Fruit fly (Drosophila melanogaster): ENCODE data around the gene CG5958.
A peak's percentile ranks its signal among the peaks of the same experiment; 100 is the strongest.

Gene CG5958

dm6 chr2L:7409602-7410001 is 23.7 kb downstream of the CG5958 start, which contains the start of gene CG5181:
CG5181 (minus strand) TSS chr2L:7409809.
- TF ChIP-seq CG12768 (GFP tag; optimal IDR thresholded peaks at IDR 0.05) (no peak), bab1 (GFP tag; optimal IDR thresholded peaks at IDR 0.05) (no peak), cnc (optimal IDR thresholded peaks at IDR 0.05) (no peak), Hr96 (GFP tag; optimal IDR thresholded peaks at IDR 0.05) (no peak), CG1620 (GFP tag; optimal IDR thresholded peaks at IDR 0.05) (no peak), Mnt (GFP tag; optimal IDR thresholded peaks at IDR 0.05) (no peak), CG5204 (GFP tag; optimal IDR thresholded peaks at IDR 0.05) (no peak), CG11617 (GFP tag; optimal IDR thresholded peaks at IDR 0.05) (no peak), CG14711 (tag; optimal IDR thresholded peaks at IDR 0.05) (no peak), pad (GFP tag; optimal IDR thresholded peaks at IDR 0.05) (no peak), Crg-1 (GFP tag; optimal IDR thresholded peaks at IDR 0.05) (no peak), cic (GFP tag; optimal IDR thresholded peaks at IDR 0.05) (no peak), Clk (GFP tag; optimal IDR thresholded peaks at IDR 0.05) (no peak), tj (GFP tag; optimal IDR thresholded peaks at IDR 0.05) (no peak)

- TF ChIP-seq cnc (optimal IDR thresholded peaks at IDR 0.05) (no peak), CG7101 (tag; optimal IDR thresholded peaks at IDR 0.05) (no peak), Mnt (GFP tag; optimal IDR thresholded peaks at IDR 0.05) (no peak), Crg-1 (GFP tag; optimal IDR thresholded peaks at IDR 0.05) (no peak)
These were observed 24.3 kb downstream of the CG5958 start for dm6 chr2L:7409007-7409406.

dm6 chr2L:7407638-7408037 is 25.7 kb downstream of the CG5958 start:
- TF ChIP-seq Crg-1 (GFP tag; optimal IDR thresholded peaks at IDR 0.05): no peak
- TF ChIP-seq CG1620 (GFP tag; optimal IDR thresholded peaks at IDR 0.05): no peak
- TF ChIP-seq Hr96 (GFP tag; optimal IDR thresholded peaks at IDR 0.05): no peak
- TF ChIP-seq CG7045 (GFP tag; optimal IDR thresholded peaks at IDR 0.05): no peak
- TF ChIP-seq CG11617 (GFP tag; optimal IDR thresholded peaks at IDR 0.05): no peak
- TF ChIP-seq Mnt (GFP tag; optimal IDR thresholded peaks at IDR 0.05): no peak
- TF ChIP-seq CG5204 (GFP tag; optimal IDR thresholded peaks at IDR 0.05): no peak
- TF ChIP-seq CG7101 (tag; optimal IDR thresholded peaks at IDR 0.05): no peak
- TF ChIP-seq ovo (GFP tag; optimal IDR thresholded peaks at IDR 0.05): no peak
- no peak for TF ChIP-seq toe (GFP tag; optimal IDR thresholded peaks at IDR 0.05)

- TF ChIP-seq CG14711 (tag; optimal IDR thresholded peaks at IDR 0.05): peak; percentile 64
- TF ChIP-seq tj (GFP tag; optimal IDR thresholded peaks at IDR 0.05): no peak
These were observed 28.4 kb downstream of the CG5958 start, which contains the start of gene CG5177 for dm6 chr2L:7404923-7405322. CG5177 (plus strand) TSS chr2L:7405227.

- TF ChIP-seq CG11617 (GFP tag; optimal IDR thresholded peaks at IDR 0.05): no peak
- TF ChIP-seq toe (GFP tag; optimal IDR thresholded peaks at IDR 0.05): no peak
- TF ChIP-seq ovo (GFP tag; optimal IDR thresholded peaks at IDR 0.05): no peak
- TF ChIP-seq Hr96 (GFP tag; optimal IDR thresholded peaks at IDR 0.05): no peak
- no peak for TF ChIP-seq pad (GFP tag; optimal IDR thresholded peaks at IDR 0.05)
- TF ChIP-seq CG14711 (tag; optimal IDR thresholded peaks at IDR 0.05): no peak
- TF ChIP-seq CG12768 (GFP tag; optimal IDR thresholded peaks at IDR 0.05): no peak
- TF ChIP-seq CG33017 (tag; optimal IDR thresholded peaks at IDR 0.05): no peak
- TF ChIP-seq Crg-1 (GFP tag; optimal IDR thresholded peaks at IDR 0.05): no peak
- TF ChIP-seq cnc (optimal IDR thresholded peaks at IDR 0.05): no peak
- TF ChIP-seq Clk (GFP tag; optimal IDR thresholded peaks at IDR 0.05): no peak
- TF ChIP-seq CG1620 (GFP tag; optimal IDR thresholded peaks at IDR 0.05): no peak
- TF ChIP-seq kay (GFP tag; ENCODE audit: borderline replicate concordance): no peak
These were observed 31.7 kb downstream of the CG5958 start for dm6 chr2L:7401627-7402026.

- TF ChIP-seq CG12768 (GFP tag; optimal IDR thresholded peaks at IDR 0.05) (no peak), kay (GFP tag; ENCODE audit: borderline replicate concordance) (peak; percentile 84)
These were observed 32.3 kb downstream of the CG5958 start, which contains the start of gene CG5171 for dm6 chr2L:7401025-7401424. CG5171 (plus strand) TSS chr2L:7401335.

- TF ChIP-seq CG1620 (GFP tag; optimal IDR thresholded peaks at IDR 0.05): no peak
- TF ChIP-seq Hr96 (GFP tag; optimal IDR thresholded peaks at IDR 0.05): no peak
- TF ChIP-seq bab1 (GFP tag; optimal IDR thresholded peaks at IDR 0.05): no peak
- no peak for TF ChIP-seq Clk (GFP tag; optimal IDR thresholded peaks at IDR 0.05)
- no peak for TF ChIP-seq toe (GFP tag; optimal IDR thresholded peaks at IDR 0.05)
These were observed 34.8 kb downstream of the CG5958 start, which contains the start of gene CG5160 for dm6 chr2L:7398528-7398927. CG5160 (minus strand) TSS chr2L:7398750.

- no peak for TF ChIP-seq Hr96 (GFP tag; optimal IDR thresholded peaks at IDR 0.05)
- no peak for TF ChIP-seq cic (GFP tag; optimal IDR thresholded peaks at IDR 0.05)
- TF ChIP-seq cnc (optimal IDR thresholded peaks at IDR 0.05): no peak
- no peak for TF ChIP-seq tj (GFP tag; optimal IDR thresholded peaks at IDR 0.05)
- TF ChIP-seq pad (GFP tag; optimal IDR thresholded peaks at IDR 0.05): no peak
These were observed 35.6 kb downstream of the CG5958 start for dm6 chr2L:7397746-7398145.
